Worm (Caenorhabditis elegans) whole organism, L4 larva: ENCODE measurements around the gene sym-1.

Source experiments
- F10B5.3 ChIP-seq: sonication (generic microtip); optimal IDR thresholded peaks from 2 replicates; lab custom pipeline; 2016; ENCODE audit warnings: mild to moderate bottlenecking, missing genetic modification characterization, missing compliant biosample characterization
- F26F4.8 ChIP-seq: fragments of 200-800 bp; sonication (Bioruptor generic); conservative IDR thresholded peaks from 2 replicates; pipeline ENCODE4 v1.3.6; 2022; ENCODE audit warnings: missing genetic modification characterization, missing compliant biosample characterization
- T20F7.1 ChIP-seq: fragments of 200-800 bp; sonication (Bioruptor generic); optimal IDR thresholded peaks from 2 replicates; lab custom pipeline; 2018; ENCODE audit warnings: mild to moderate bottlenecking, missing genetic modification characterization, missing compliant biosample characterization
- Y48G9A.11 ChIP-seq: fragments of 200-800 bp; sonication (Bioruptor generic); IDR thresholded peaks from 2 replicates; pipeline ENCODE4 v1.3.6; 2022; ENCODE audit warnings: missing genetic modification reagents, missing genetic modification characterization, missing compliant biosample characterization
- Y5F2A.4 ChIP-seq: fragments of 200-800 bp; sonication (Bioruptor generic); optimal IDR thresholded peaks from 2 replicates; lab custom pipeline; 2018; ENCODE audit warnings: mild to moderate bottlenecking, missing genetic modification characterization, missing compliant biosample characterization
- Y75B8A.6 ChIP-seq: fragments of 200-800 bp; sonication (Bioruptor generic); IDR thresholded peaks from 2 replicates; pipeline ENCODE4 v1.3.6; 2022; ENCODE audit warnings: missing genetic modification reagents, missing genetic modification characterization, missing compliant biosample characterization
- ZK337.2 ChIP-seq: fragments of 200-800 bp; sonication (Bioruptor generic); IDR thresholded peaks from 2 replicates; pipeline ENCODE4 v1.3.6; 2022; ENCODE audit warnings: missing genetic modification reagents, missing genetic modification characterization, missing compliant biosample characterization
- ZK546.5 ChIP-seq, 2 experiments: sonication (generic microtip); optimal IDR thresholded peaks; 2 replicates each; lab custom pipeline; 2017; ENCODE audit warnings: missing biosample characterization in 2 of 2, missing genetic modification characterization in 2 of 2
- aha-1 ChIP-seq: fragments of 150-350 bp; peaks from one replicate; lab custom pipeline; 2014; ENCODE audit warnings: missing biosample characterization, missing genetic modification characterization
- ama-1 ChIP-seq: fragments of 150-350 bp; optimal IDR thresholded peaks from 2 replicates; lab custom pipeline; 2014; ENCODE audit warnings: inconsistent platforms, mixed read lengths
- attf-4 ChIP-seq: sonication (generic microtip); optimal IDR thresholded peaks from 3 replicates; lab custom pipeline; 2017; ENCODE audit warnings: missing biosample characterization, missing genetic modification characterization
- ceh-28 ChIP-seq: fragments of 150-350 bp; optimal IDR thresholded peaks from 2 replicates; lab custom pipeline; 2014; ENCODE audit warnings: missing biosample characterization, missing genetic modification reagents, missing genetic modification characterization
- cey-2 ChIP-seq: sonication (generic microtip); optimal IDR thresholded peaks from 3 replicates; lab custom pipeline; 2017; ENCODE audit warnings: missing genetic modification characterization, mild to moderate bottlenecking, missing compliant biosample characterization, antibody characterized with exemption, borderline replicate concordance; ENCODE audit not compliant: insufficient read depth
- ctbp-1 ChIP-seq: fragments of 200-800 bp; sonication (Bioruptor generic); IDR thresholded peaks from 2 replicates; pipeline ENCODE4 v1.3.6; 2022; ENCODE audit warnings: missing genetic modification reagents, missing genetic modification characterization, missing compliant biosample characterization
- daf-16 ChIP-seq, 3 experiments: sonication (generic microtip); optimal IDR thresholded peaks; 2 replicates each; lab custom pipeline; 2016 to 2017; ENCODE audit warnings: missing genetic modification characterization in 3 of 3, missing genetic modification reagents in 3 of 3, mild to moderate bottlenecking in 2 of 3, missing compliant biosample characterization in 2 of 3, missing biosample characterization in 1 of 3, moderate library complexity in 1 of 3
- dmd-8 ChIP-seq: fragments of 200-800 bp; sonication (Bioruptor generic); IDR thresholded peaks from 2 replicates; pipeline ENCODE4 v1.3.6; 2022; ENCODE audit warnings: missing genetic modification characterization, missing compliant biosample characterization
- dpl-1 ChIP-seq: fragments of 150-350 bp; optimal IDR thresholded peaks from 2 replicates; lab custom pipeline; 2014; ENCODE audit warnings: missing biosample characterization, missing genetic modification reagents, missing genetic modification characterization
- duxl-1 ChIP-seq: sonication (generic microtip); optimal IDR thresholded peaks from 2 replicates; lab custom pipeline; 2016; ENCODE audit warnings: mild to moderate bottlenecking, missing genetic modification characterization, moderate library complexity, missing compliant biosample characterization; ENCODE audit not compliant: poor library complexity
- egl-43 ChIP-seq: fragments of 200-800 bp; sonication (Bioruptor generic); IDR thresholded peaks from 2 replicates; pipeline ENCODE4 v1.3.6; 2022; ENCODE audit warnings: missing genetic modification reagents, missing genetic modification characterization, missing compliant biosample characterization
- fos-1 ChIP-seq: fragments of 150-350 bp; optimal IDR thresholded peaks from 2 replicates; lab custom pipeline; 2014; ENCODE audit warnings: missing biosample characterization, missing genetic modification characterization
- hif-1 ChIP-seq, 2 experiments: sonication (generic microtip); optimal IDR thresholded peaks; 2 replicates each; lab custom pipeline; 2016 to 2017; ENCODE audit warnings: missing compliant biosample characterization in 2 of 2, missing genetic modification characterization in 2 of 2, missing genetic modification reagents in 2 of 2, missing genotype in 2 of 2, mild to moderate bottlenecking in 1 of 2
- hlh-30 ChIP-seq: sonication (generic microtip); optimal IDR thresholded peaks from 2 replicates; lab custom pipeline; 2017; ENCODE audit warnings: antibody characterized with exemption, mild to moderate bottlenecking, missing genetic modification characterization, missing compliant biosample characterization; ENCODE audit not compliant: insufficient read depth
- hmg-1.1 ChIP-seq: fragments of 200-800 bp; sonication (Bioruptor generic); IDR thresholded peaks from 2 replicates; pipeline ENCODE4 v1.3.6; 2022; ENCODE audit warnings: missing genetic modification reagents, missing genetic modification characterization, missing compliant biosample characterization
- lin-1 ChIP-seq: fragments of 200-800 bp; sonication (Bioruptor generic); IDR thresholded peaks from 2 replicates; pipeline ENCODE4 v1.3.6; 2022; ENCODE audit warnings: missing genetic modification reagents, missing genetic modification characterization, missing compliant biosample characterization
- madf-9 ChIP-seq: fragments of 200-800 bp; sonication (Bioruptor generic); conservative IDR thresholded peaks from 2 replicates; pipeline ENCODE4 v1.3.6; 2022; ENCODE audit warnings: missing genetic modification reagents, missing genetic modification characterization, missing compliant biosample characterization
- mdl-1 ChIP-seq, 2 experiments: fragments of 150-350 bp in 1 of 2; sonication (generic microtip) in 1 of 2; optimal IDR thresholded peaks; 2 replicates each; lab custom pipeline; 2014 to 2017; ENCODE audit warnings: missing biosample characterization in 2 of 2, missing genetic modification characterization in 2 of 2
- mep-1 ChIP-seq: fragments of 150-350 bp; sonication (generic microtip); optimal IDR thresholded peaks from 3 replicates; lab custom pipeline; 2014; ENCODE audit warnings: missing biosample characterization, missing genetic modification characterization
- mes-2 ChIP-seq: sonication (generic microtip); optimal IDR thresholded peaks from 2 replicates; lab custom pipeline; 2016; ENCODE audit warnings: missing genotype, mild to moderate bottlenecking, missing genetic modification characterization, missing compliant biosample characterization; ENCODE audit not compliant: poor library complexity, severe bottlenecking
- nhr-10 ChIP-seq: fragments of 150-350 bp; optimal IDR thresholded peaks from 2 replicates; lab custom pipeline; 2014; ENCODE audit warnings: missing biosample characterization, missing genetic modification characterization
- nhr-11 ChIP-seq: fragments of 150-350 bp; optimal IDR thresholded peaks from 2 replicates; lab custom pipeline; 2014; ENCODE audit warnings: missing biosample characterization, missing genetic modification characterization
- nhr-48 ChIP-seq: sonication (generic microtip); optimal IDR thresholded peaks from 2 replicates; lab custom pipeline; 2016; ENCODE audit warnings: mild to moderate bottlenecking, missing genetic modification characterization, missing compliant biosample characterization
- nhr-6 ChIP-seq: fragments of 150-350 bp; optimal IDR thresholded peaks from 2 replicates; lab custom pipeline; 2014; ENCODE audit warnings: missing biosample characterization, missing genetic modification characterization
- pha-4 ChIP-seq, 2 experiments: fragments of 150-350 bp in 1 of 2; fragments of 200-800 bp in 1 of 2; sonication (Bioruptor generic) in 1 of 2; IDR thresholded peaks in 1 of 2; optimal IDR thresholded peaks in 1 of 2; 2 replicates each; pipeline versions ENCODE4 v1.3.6 to Lab custom; 2014 to 2022; ENCODE audit warnings: missing genetic modification characterization in 2 of 2, missing genetic modification reagents in 2 of 2, missing biosample characterization in 1 of 2, missing compliant biosample characterization in 1 of 2
- rbr-2 ChIP-seq: sonication (generic microtip); optimal IDR thresholded peaks from 2 replicates; lab custom pipeline; 2016; ENCODE audit warnings: missing genotype, missing genetic modification characterization, missing compliant biosample characterization
- set-16 ChIP-seq: fragments of 200-800 bp; sonication (Bioruptor generic); IDR thresholded peaks from 2 replicates; pipeline ENCODE4 v1.3.6; 2022; ENCODE audit warnings: missing genetic modification reagents, missing genetic modification characterization, missing compliant biosample characterization
- snpc-4 ChIP-seq: fragments of 150-350 bp; optimal IDR thresholded peaks from 2 replicates; lab custom pipeline; 2014; ENCODE audit warnings: missing biosample characterization, missing genetic modification characterization
- spr-1 ChIP-seq: sonication (generic microtip); optimal IDR thresholded peaks from 2 replicates; lab custom pipeline; 2016; ENCODE audit warnings: mild to moderate bottlenecking, missing genetic modification characterization, missing compliant biosample characterization
- spr-3 ChIP-seq: fragments of 200-800 bp; sonication (Bioruptor generic); optimal IDR thresholded peaks from 2 replicates; lab custom pipeline; 2018; ENCODE audit warnings: mild to moderate bottlenecking, missing genetic modification characterization, missing compliant biosample characterization
- tag-97 ChIP-seq: fragments of 200-800 bp; sonication (Bioruptor generic); IDR thresholded peaks from 2 replicates; pipeline ENCODE4 v1.3.6; 2022; ENCODE audit warnings: missing genetic modification characterization, missing compliant biosample characterization
- unc-62 ChIP-seq, 3 experiments: fragments of 150-350 bp in 1 of 3; sonication (generic microtip); optimal IDR thresholded peaks in 2 of 3; peaks in 1 of 3; 1 replicate in 1 of 3; 2 replicates in 2 of 3; lab custom pipeline; 2014 to 2017; ENCODE audit warnings: missing biosample characterization in 3 of 3, missing genetic modification characterization in 3 of 3, missing genetic modification reagents in 3 of 3, missing genotype in 1 of 3
- vab-7 ChIP-seq: fragments of 200-800 bp; sonication (Bioruptor generic); IDR thresholded peaks from 2 replicates; pipeline ENCODE4 v1.3.6; 2022; ENCODE audit warnings: missing genetic modification reagents, missing genetic modification characterization, missing compliant biosample characterization
- zfp-3 ChIP-seq: fragments of 200-800 bp; sonication (Bioruptor generic); conservative IDR thresholded peaks from 2 replicates; pipeline ENCODE4 v1.3.6; 2022; ENCODE audit warnings: missing genetic modification reagents, missing genetic modification characterization, missing compliant biosample characterization
- zip-11 ChIP-seq: fragments of 200-800 bp; sonication (Bioruptor generic); IDR thresholded peaks from 2 replicates; pipeline ENCODE4 v1.3.6; 2022; ENCODE audit warnings: missing genetic modification characterization, missing compliant biosample characterization
- ztf-11 ChIP-seq: fragments of 150-350 bp; optimal IDR thresholded peaks from 2 replicates; lab custom pipeline; 2014; ENCODE audit warnings: missing biosample characterization, missing genetic modification characterization
- ztf-7 ChIP-seq: fragments of 150-350 bp; optimal IDR thresholded peaks from 2 replicates; lab custom pipeline; 2014; ENCODE audit warnings: missing biosample characterization, missing genetic modification characterization

sym-1 gene

ce11 chrX:14594825-14595224 lies 13.4 kb downstream of the sym-1 start, which contains the start of gene C44H4.8:
TSS of gene C44H4.8 (plus strand) at chrX:14595125.
- TF ChIP-seq zip-11 (GFP tag; lab: Robert Waterston, UW) = no peak
- TF ChIP-seq aha-1 = no peak
- no peak for TF ChIP-seq attf-4
- TF ChIP-seq ama-1 = no peak
- TF ChIP-seq nhr-11 (tag; lab: Kevin White, UChicago) = no peak
- TF ChIP-seq Y5F2A.4 (GFP tag; lab: Kevin White, UChicago) = no peak
- no peak for TF ChIP-seq ceh-28 (tag; lab: Kevin White, UChicago)
- no peak for TF ChIP-seq F10B5.3 (tag; lab: Kevin White, UChicago)
- no peak for TF ChIP-seq hmg-1.1 (GFP tag; lab: Robert Waterston, UW)
- no peak for TF ChIP-seq zfp-3 (GFP tag; lab: Robert Waterston, UW)

- no peak for TF ChIP-seq zfp-3 (GFP tag; lab: Robert Waterston, UW)
- no peak for TF ChIP-seq spr-3 (GFP tag; lab: Kevin White, UChicago)
- TF ChIP-seq zip-11 (GFP tag; lab: Robert Waterston, UW) = no peak
- no peak for TF ChIP-seq duxl-1
- TF ChIP-seq Y48G9A.11 = no peak
- no peak for TF ChIP-seq nhr-48 (tag; lab: Kevin White, UChicago)
- TF ChIP-seq mes-2 = no peak
- no peak for TF ChIP-seq set-16
- no peak for TF ChIP-seq vab-7 (GFP tag; lab: Robert Waterston, UW)
- no peak for TF ChIP-seq nhr-10
- TF ChIP-seq rbr-2 (tag; lab: Kevin White, UChicago) = no peak
- no peak for TF ChIP-seq cey-2 (tag; lab: Kevin White, UChicago)
- no peak for TF ChIP-seq ZK337.2 (GFP tag; lab: Robert Waterston, UW)
- TF ChIP-seq ztf-11 (tag; lab: Kevin White, UChicago) = no peak
- no peak for TF ChIP-seq spr-1 (tag; lab: Kevin White, UChicago)
- no peak for TF ChIP-seq snpc-4 (tag; lab: Kevin White, UChicago)
- no peak for TF ChIP-seq pha-4 (GFP tag; IDR thresholded peaks at IDR 0.05; lab: Robert Waterston, UW)
- no peak for TF ChIP-seq pha-4 (tag; optimal IDR thresholded peaks at IDR 0.05; lab: Kevin White, UChicago)
- no peak for TF ChIP-seq Y5F2A.4 (GFP tag; lab: Kevin White, UChicago)
- TF ChIP-seq hmg-1.1 (GFP tag; lab: Robert Waterston, UW) = no peak
Observed at ce11 chrX:14599245-14599644, 17.8 kb downstream of the sym-1 start, which contains the start of gene C44H4.6. TSS of gene C44H4.6 (minus strand) at chrX:14599345.

DNA sequence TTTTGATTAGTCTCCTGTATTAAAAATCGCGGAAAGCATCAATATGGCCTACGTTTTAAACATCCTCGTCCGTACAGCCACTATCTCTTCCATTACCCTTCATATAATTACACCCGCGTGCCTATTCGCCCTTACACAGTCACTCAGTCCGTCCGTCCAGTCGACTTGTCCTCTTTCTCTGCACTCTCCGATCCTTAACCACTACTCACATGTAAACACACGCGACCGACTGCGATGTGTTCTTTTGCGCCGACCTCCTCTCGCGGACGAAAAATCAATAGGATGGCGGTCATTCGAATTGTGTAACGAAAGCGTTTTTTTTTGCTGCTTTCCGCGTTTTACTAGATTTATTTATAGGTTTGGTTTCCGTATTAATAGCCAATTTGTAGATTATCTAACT lies 21.3 kb downstream of the sym-1 start, which contains the start of gene eor-2:
TSS of gene eor-2 (plus strand) at position 342 of the 400 bp plus-strand sequence.
- TF ChIP-seq hif-1 (tag; optimal IDR thresholded peaks at IDR 0.05; lab: Kevin White, UChicago) = peak in 1 of 2 experiments; percentile 58
- peak; percentile 87 for TF ChIP-seq nhr-6 (tag; lab: Kevin White, UChicago)
- peak; percentile 60 for TF ChIP-seq lin-1 (GFP tag; lab: Robert Waterston, UW)
- TF ChIP-seq F26F4.8 (GFP tag; lab: Robert Waterston, UW) = no peak
- peak; percentile 83 for TF ChIP-seq mep-1
- TF ChIP-seq dmd-8 = 0 out of 2 replicates have a peak, but pooled peaks have one; percentile 27
- TF ChIP-seq T20F7.1 (GFP tag; lab: Kevin White, UChicago) = peak; percentile 5
- peak in 1 of 2 experiments; percentile 5 for TF ChIP-seq daf-16 (GFP tag; optimal IDR thresholded peaks at IDR 0.05; lab: Kevin White, UChicago)
- peak; percentile 97 for TF ChIP-seq daf-16 (tag; optimal IDR thresholded peaks at IDR 0.05; lab: Kevin White, UChicago)
- no peak for TF ChIP-seq pha-4 (GFP tag; IDR thresholded peaks at IDR 0.05; lab: Robert Waterston, UW)
- TF ChIP-seq pha-4 (tag; optimal IDR thresholded peaks at IDR 0.05; lab: Kevin White, UChicago) = peak; percentile 65
- peak; percentile 23 for TF ChIP-seq ztf-7 (tag; lab: Kevin White, UChicago)
- TF ChIP-seq ctbp-1 (GFP tag; lab: Robert Waterston, UW) = peak; percentile 71; the same call in 1 of the 2 replicates
- peak in 1 of 2 experiments; percentile 96 for TF ChIP-seq unc-62 (GFP tag; optimal IDR thresholded peaks at IDR 0.05 in 1 of 2; lab: Kevin White, UChicago)
- TF ChIP-seq unc-62 (tag; optimal IDR thresholded peaks at IDR 0.05; lab: Kevin White, UChicago) = no peak
- TF ChIP-seq mdl-1 (tag; optimal IDR thresholded peaks at IDR 0.05; lab: Kevin White, UChicago) = peak; percentile 85 to 99
- peak; percentile 66 for TF ChIP-seq nhr-48 (tag; lab: Kevin White, UChicago)
- TF ChIP-seq egl-43 (GFP tag; lab: Robert Waterston, UW) = no peak
- no peak for TF ChIP-seq Y5F2A.4 (GFP tag; lab: Kevin White, UChicago)
- peak; percentile 35 for TF ChIP-seq spr-1 (tag; lab: Kevin White, UChicago)
- no peak for TF ChIP-seq tag-97 (GFP tag; lab: Robert Waterston, UW)
- peak; percentile 43; the same call in 1 of the 2 replicates for TF ChIP-seq madf-9 (GFP tag; lab: Robert Waterston, UW)
- no peak for TF ChIP-seq Y75B8A.6
- TF ChIP-seq set-16 = peak; percentile 32; the same call in 1 of the 2 replicates
- TF ChIP-seq ZK546.5 (tag; optimal IDR thresholded peaks at IDR 0.05; lab: Kevin White, UChicago) = no peak
- TF ChIP-seq fos-1 (tag; lab: Kevin White, UChicago) = no peak
- TF ChIP-seq hlh-30 (tag; lab: Kevin White, UChicago) = peak; percentile 99
- peak; percentile 59 for TF ChIP-seq dpl-1 (GFP tag; lab: Kevin White, UChicago)
